Fruit fly (Drosophila melanogaster) whole organism, embryonic: ENCODE results near the gene Spt7.

Experiments
- B-H2 ChIP-seq: fragments of 200-800 bp; sonication (Bioruptor generic); optimal IDR thresholded peaks from 2 replicates; lab custom pipeline; 2018; ENCODE audit warnings: missing biosample characterization, mild to moderate bottlenecking, missing genetic modification characterization
- CG12071 ChIP-seq: fragments of 200-800 bp; sonication (Bioruptor generic); optimal IDR thresholded peaks from 3 replicates; lab custom pipeline; 2018; ENCODE audit warnings: missing biosample characterization, mild to moderate bottlenecking, missing genetic modification characterization
- CG12155 ChIP-seq: fragments of 200-800 bp; sonication (Bioruptor generic); optimal IDR thresholded peaks from 3 replicates; lab custom pipeline; 2016; ENCODE audit warnings: missing biosample characterization, missing genetic modification characterization
- CG12219 ChIP-seq: fragments of 200-800 bp; sonication (Bioruptor generic); optimal IDR thresholded peaks from 3 replicates; lab custom pipeline; 2018; ENCODE audit warnings: missing biosample characterization, mild to moderate bottlenecking, missing genetic modification characterization
- CG12659 ChIP-seq: fragments of 200-800 bp; sonication (Bioruptor generic); optimal IDR thresholded peaks from 3 replicates; lab custom pipeline; 2017; ENCODE audit warnings: mild to moderate bottlenecking, missing biosample characterization, missing genetic modification reagents, missing genetic modification characterization
- CG13287 ChIP-seq: fragments of 200-800 bp; sonication (Bioruptor generic); IDR thresholded peaks from 2 replicates; pipeline ENCODE4 v1.3.6; 2022; ENCODE audit warnings: missing biosample characterization, missing genetic modification characterization; ENCODE audit not compliant: partially characterized antibody
- CG16815 ChIP-seq: fragments of 200-800 bp; sonication (Bioruptor generic); optimal IDR thresholded peaks from 3 replicates; lab custom pipeline; 2017; ENCODE audit warnings: missing biosample characterization, mild to moderate bottlenecking, missing genetic modification characterization
- CG17359 ChIP-seq: fragments of 200-800 bp; sonication (Bioruptor generic); optimal IDR thresholded peaks from 3 replicates; lab custom pipeline; 2018; ENCODE audit warnings: missing biosample characterization, mild to moderate bottlenecking, missing genetic modification characterization, moderate library complexity
- CG18619 ChIP-seq: fragments of 200-800 bp; sonication (Bioruptor generic); optimal IDR thresholded peaks from 3 replicates; lab custom pipeline; 2017; ENCODE audit warnings: missing biosample characterization, mild to moderate bottlenecking, missing genetic modification characterization
- CG2129 ChIP-seq: fragments of 200-800 bp; sonication (Bioruptor generic); IDR thresholded peaks from 2 replicates; pipeline ENCODE4 v1.3.6; 2022; ENCODE audit warnings: missing biosample characterization, missing genetic modification characterization; ENCODE audit not compliant: partially characterized antibody
- CG2875 ChIP-seq: fragments of 200-800 bp; sonication (Bioruptor generic); optimal IDR thresholded peaks from 2 replicates; lab custom pipeline; 2017; ENCODE audit warnings: missing biosample characterization, mild to moderate bottlenecking, missing genetic modification characterization, missing genetic modification reagents
- CG2889 ChIP-seq: fragments of 200-800 bp; sonication (Bioruptor generic); IDR thresholded peaks from 3 replicates; pipeline ENCODE4 v1.3.6; 2022; ENCODE audit warnings: missing biosample characterization, missing genetic modification characterization
- CG32532 ChIP-seq: fragments of 200-800 bp; sonication (Bioruptor generic); IDR thresholded peaks from 2 replicates; pipeline ENCODE4 v1.3.6; 2022; ENCODE audit warnings: missing biosample characterization, missing genetic modification characterization
- CG32767 ChIP-seq: fragments of 200-800 bp; sonication (Bioruptor generic); IDR thresholded peaks from 2 replicates; pipeline ENCODE4 v1.3.6; 2022; ENCODE audit warnings: missing biosample characterization, missing genetic modification characterization
- CG3726 ChIP-seq: fragments of 200-800 bp; sonication (Bioruptor generic); IDR thresholded peaks from 3 replicates; pipeline ENCODE4, ENCODE4 v1.3.6; 2022; ENCODE audit warnings: missing biosample characterization, missing genetic modification characterization
- CG7745 ChIP-seq: fragments of 200-800 bp; sonication (Bioruptor generic); optimal IDR thresholded peaks from 2 replicates; lab custom pipeline; 2018; ENCODE audit warnings: missing biosample characterization, mild to moderate bottlenecking, missing genetic modification characterization, moderate library complexity
- CG8089 ChIP-seq: fragments of 200-800 bp; sonication (Bioruptor generic); optimal IDR thresholded peaks from 3 replicates; lab custom pipeline; 2016; ENCODE audit warnings: missing biosample characterization, missing genetic modification characterization
- CG8478 ChIP-seq: fragments of >200 bp; optimal IDR thresholded peaks from 2 replicates; lab custom pipeline; 2018
- CG9437 ChIP-seq: fragments of 200-800 bp; sonication (Bioruptor generic); optimal IDR thresholded peaks from 2 replicates; lab custom pipeline; 2018; ENCODE audit warnings: missing biosample characterization, mild to moderate bottlenecking, missing genetic modification characterization
- CG9727 ChIP-seq: fragments of 200-800 bp; sonication (Bioruptor generic); optimal IDR thresholded peaks from 3 replicates; lab custom pipeline; 2017; ENCODE audit warnings: missing biosample characterization, mild to moderate bottlenecking, missing genetic modification characterization
- CkIIα-i1 ChIP-seq: fragments of 200-800 bp; sonication (Bioruptor generic); IDR thresholded peaks from 2 replicates; pipeline ENCODE4 v1.3.6; 2022; ENCODE audit warnings: missing biosample characterization, missing genetic modification characterization
- Dfd ChIP-seq, 2 experiments: fragments of >200 bp; optimal IDR thresholded peaks; 2 replicates each; lab custom pipeline; 2017; ENCODE audit warnings: missing biosample characterization in 2 of 2, missing genetic modification characterization in 2 of 2
- Ets65A ChIP-seq: fragments of 200-800 bp; sonication (Bioruptor generic); peaks from one replicate; lab custom pipeline; 2016; ENCODE audit warnings: missing biosample characterization, missing genetic modification characterization
- GATAe ChIP-seq: fragments of 200-800 bp; sonication (Bioruptor generic); conservative IDR thresholded peaks from 2 replicates; pipeline ENCODE4 v1.3.6; 2022; ENCODE audit warnings: missing biosample characterization, missing genetic modification characterization
- Gug ChIP-seq: fragments of 200-800 bp; sonication (Bioruptor generic); IDR thresholded peaks from 4 replicates; pipeline ENCODE4 v1.3.6; 2022; ENCODE audit warnings: missing biosample characterization, missing genetic modification characterization
- Lim3 ChIP-seq: fragments of 200-800 bp; sonication (Bioruptor generic); IDR thresholded peaks from 2 replicates; pipeline ENCODE4 v1.3.6; 2022; ENCODE audit warnings: missing biosample characterization, missing genetic modification characterization
- Max ChIP-seq: fragments of 200-800 bp; sonication (Bioruptor generic); optimal IDR thresholded peaks from 2 replicates; lab custom pipeline; 2016; ENCODE audit warnings: missing biosample characterization, mild to moderate bottlenecking, missing genetic modification characterization
- Meics ChIP-seq: fragments of 200-800 bp; sonication (Bioruptor generic); optimal IDR thresholded peaks from 2 replicates; lab custom pipeline; 2017; ENCODE audit warnings: missing biosample characterization, mild to moderate bottlenecking, missing genetic modification characterization
- Mes4 ChIP-seq: fragments of 200-800 bp; sonication (Bioruptor generic); optimal IDR thresholded peaks from 2 replicates; lab custom pipeline; 2016; ENCODE audit warnings: missing biosample characterization, missing genetic modification characterization
- NC2α ChIP-seq: fragments of 200-800 bp; sonication (Bioruptor generic); optimal IDR thresholded peaks from 2 replicates; lab custom pipeline; 2016; ENCODE audit warnings: missing biosample characterization, missing genetic modification characterization
- NFAT ChIP-seq: fragments of 200-800 bp; sonication (Bioruptor generic); IDR thresholded peaks from 2 replicates; pipeline ENCODE4 v1.3.6; 2022; ENCODE audit warnings: missing biosample characterization, missing genetic modification characterization
- Neu2 ChIP-seq: fragments of 200-800 bp; sonication (Bioruptor generic); optimal IDR thresholded peaks from 3 replicates; lab custom pipeline; 2016; ENCODE audit warnings: missing biosample characterization, missing genetic modification characterization, borderline replicate concordance
- PHDP ChIP-seq: fragments of 200-800 bp; sonication (Bioruptor generic); optimal IDR thresholded peaks from 3 replicates; lab custom pipeline; 2018; ENCODE audit warnings: missing biosample characterization, mild to moderate bottlenecking, missing genetic modification characterization, moderate library complexity
- Ptx1 ChIP-seq: fragments of 200-800 bp; sonication (Bioruptor generic); IDR thresholded peaks from 2 replicates; pipeline ENCODE4 v1.3.6; 2022; ENCODE audit warnings: missing biosample characterization, missing genetic modification characterization
- Ssrp ChIP-seq: fragments of 200-800 bp; sonication (Bioruptor generic); optimal IDR thresholded peaks from 2 replicates; lab custom pipeline; 2018; ENCODE audit warnings: missing biosample characterization, mild to moderate bottlenecking, missing genetic modification characterization, moderate library complexity
- YL-1 ChIP-seq: fragments of 200-800 bp; sonication (Bioruptor generic); optimal IDR thresholded peaks from 3 replicates; lab custom pipeline; 2017; ENCODE audit warnings: missing biosample characterization, mild to moderate bottlenecking, missing genetic modification characterization
- cas ChIP-seq: fragments of 200-800 bp; sonication (Bioruptor generic); IDR thresholded peaks from 2 replicates; pipeline ENCODE4 v1.3.6; 2022; ENCODE audit warnings: missing biosample characterization, missing genetic modification characterization
- caup ChIP-seq: fragments of 200-800 bp; sonication (Bioruptor generic); optimal IDR thresholded peaks from 3 replicates; lab custom pipeline; 2017; ENCODE audit warnings: missing biosample characterization, mild to moderate bottlenecking, missing genetic modification characterization, moderate library complexity; ENCODE audit not compliant: severe bottlenecking
- inv ChIP-seq: fragments of 200-800 bp; sonication (Bioruptor generic); IDR thresholded peaks from 2 replicates; pipeline ENCODE4 v1.3.6; 2022; ENCODE audit warnings: missing biosample characterization, missing genetic modification characterization; ENCODE audit not compliant: partially characterized antibody
- kni ChIP-seq: fragments of 200-800 bp; sonication (Bioruptor generic); optimal IDR thresholded peaks from 3 replicates; lab custom pipeline; 2017; ENCODE audit warnings: mild to moderate bottlenecking, missing biosample characterization, missing genetic modification reagents, missing genetic modification characterization
- lbe ChIP-seq: fragments of 200-800 bp; sonication (Bioruptor generic); optimal IDR thresholded peaks from 2 replicates; lab custom pipeline; 2016; ENCODE audit warnings: missing biosample characterization, mild to moderate bottlenecking, missing genetic modification characterization
- mirr ChIP-seq: fragments of 200-800 bp; sonication (Bioruptor generic); optimal IDR thresholded peaks from 3 replicates; lab custom pipeline; 2018; ENCODE audit warnings: missing biosample characterization, mild to moderate bottlenecking, missing genetic modification characterization
- mld ChIP-seq: fragments of 200-800 bp; sonication (Bioruptor generic); IDR thresholded peaks from 3 replicates; pipeline ENCODE4 v1.3.6; 2022; ENCODE audit warnings: missing biosample characterization, missing genetic modification characterization; ENCODE audit not compliant: partially characterized antibody
- oc ChIP-seq: fragments of 200-800 bp; sonication (Bioruptor generic); optimal IDR thresholded peaks from 2 replicates; lab custom pipeline; 2018; ENCODE audit warnings: missing biosample characterization, mild to moderate bottlenecking, missing genetic modification characterization, moderate library complexity
- sisA ChIP-seq: fragments of 200-800 bp; sonication (Bioruptor generic); IDR thresholded peaks from 2 replicates; pipeline ENCODE4 v1.3.6; 2022; ENCODE audit warnings: missing biosample characterization, missing genetic modification characterization
- slbo ChIP-seq: fragments of 200-800 bp; sonication (Bioruptor generic); IDR thresholded peaks from 2 replicates; pipeline ENCODE4 v1.3.6; 2022; ENCODE audit warnings: missing biosample characterization, missing genetic modification characterization
- tap ChIP-seq: fragments of 200-800 bp; optimal IDR thresholded peaks from 3 replicates; lab custom pipeline; 2019; ENCODE audit warnings: missing biosample characterization, mild to moderate bottlenecking, missing genetic modification characterization, moderate library complexity
- tna ChIP-seq: fragments of 200-800 bp; sonication (Bioruptor generic); IDR thresholded peaks from 2 replicates; pipeline ENCODE4 v1.3.6; 2022; ENCODE audit warnings: missing biosample characterization, missing genetic modification characterization; ENCODE audit not compliant: partially characterized antibody
- toy ChIP-seq: fragments of 200-800 bp; sonication (Bioruptor generic); IDR thresholded peaks from 2 replicates; pipeline ENCODE4 v1.3.6; 2022; ENCODE audit warnings: missing biosample characterization, missing genetic modification characterization
- twi ChIP-seq: fragments of 200-800 bp; optimal IDR thresholded peaks from 2 replicates; lab custom pipeline; 2019; ENCODE audit warnings: missing biosample characterization, mild to moderate bottlenecking, missing genetic modification characterization, moderate library complexity
- vnd ChIP-seq: fragments of 200-800 bp; sonication (Bioruptor generic); IDR thresholded peaks from 3 replicates; pipeline ENCODE4 v1.3.6; 2022; ENCODE audit warnings: missing biosample characterization, missing genetic modification characterization; ENCODE audit not compliant: partially characterized antibody

Gene Spt7

DNA sequence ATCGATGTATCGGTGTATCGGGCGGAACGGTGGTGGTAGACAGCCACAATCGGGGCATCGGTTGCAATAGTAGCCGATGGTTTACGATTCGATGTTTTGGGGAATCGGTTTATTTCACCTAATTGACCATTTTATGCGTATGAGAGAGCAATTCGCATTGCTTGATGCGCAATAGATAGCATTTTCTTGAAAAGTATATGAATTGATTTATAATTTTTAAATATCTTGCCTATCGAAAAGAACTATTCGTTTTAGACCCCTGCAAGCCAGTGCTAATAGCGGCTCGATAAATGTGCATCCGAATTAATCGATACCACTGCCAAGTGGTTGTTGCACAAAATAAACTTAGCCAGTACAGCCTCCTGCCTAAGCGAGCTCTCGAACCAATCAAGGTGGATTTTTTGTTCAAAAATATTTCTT lies 37.0 kb downstream of the Spt7 start, which contains the start of gene mnb (continued):
- TF ChIP-seq caup = no peak
- TF ChIP-seq CG12659 (GFP tag; lab: Kevin White, UChicago) = peak; percentile 68
- no peak for TF ChIP-seq CG2875 (GFP tag; lab: Kevin White, UChicago)
- TF ChIP-seq mirr = no peak
- TF ChIP-seq toy (GFP tag; lab: Robert Waterston, UW) = no peak
- no peak for TF ChIP-seq CG17359
- TF ChIP-seq GATAe (GFP tag; lab: Robert Waterston, UW) = no peak
- no peak for TF ChIP-seq CG18619
- TF ChIP-seq NC2α (GFP tag; lab: Kevin White, UChicago) = no peak
- peak; percentile 61; the same call in 2 of the 4 replicates for TF ChIP-seq Gug (GFP tag; lab: Robert Waterston, UW)
- no peak for TF ChIP-seq CG12219 (GFP tag; lab: Kevin White, UChicago)
- TF ChIP-seq Max (GFP tag; lab: Kevin White, UChicago) = no peak
- TF ChIP-seq NFAT (GFP tag; lab: Robert Waterston, UW) = no peak
- TF ChIP-seq Ptx1 (GFP tag; lab: Robert Waterston, UW) = no peak
- no peak for TF ChIP-seq Meics
- TF ChIP-seq CG2129 = peak; percentile 99
- peak; percentile 100 for TF ChIP-seq vnd
- TF ChIP-seq Dfd (GFP tag; optimal IDR thresholded peaks at IDR 0.05; lab: Kevin White, UChicago) = no peak
- no peak for TF ChIP-seq CG2889 (GFP tag; lab: Robert Waterston, UW)
- peak; percentile 98 for TF ChIP-seq mld (GFP tag; lab: Robert Waterston, UW)
- TF ChIP-seq sisA (GFP tag; lab: Robert Waterston, UW) = no peak
- TF ChIP-seq kni (GFP tag; lab: Kevin White, UChicago) = no peak
- no peak for TF ChIP-seq cas (GFP tag; lab: Robert Waterston, UW)
- TF ChIP-seq CG9437 = no peak
- TF ChIP-seq PHDP (tag; lab: Kevin White, UChicago) = no peak
- peak; percentile 42 for TF ChIP-seq slbo (GFP tag; lab: Robert Waterston, UW)
- TF ChIP-seq Ets65A (GFP tag; lab: Kevin White, UChicago) = peak; percentile 94
- no peak for TF ChIP-seq Ssrp (tag; lab: Kevin White, UChicago)
- TF ChIP-seq tap = no peak
- TF ChIP-seq oc (tag; lab: Kevin White, UChicago) = no peak
- no peak for TF ChIP-seq Neu2 (GFP tag; lab: Kevin White, UChicago)
- TF ChIP-seq CG8089 (GFP tag; lab: Kevin White, UChicago) = peak; percentile 3
- no peak for TF ChIP-seq CkIIα-i1 (GFP tag; lab: Robert Waterston, UW)
- TF ChIP-seq twi (tag; lab: Kevin White, UChicago) = no peak
- TF ChIP-seq lbe (GFP tag; lab: Kevin White, UChicago) = peak; percentile 13
- TF ChIP-seq CG12071 (GFP tag; lab: Kevin White, UChicago) = no peak
- TF ChIP-seq tna (GFP tag; lab: Robert Waterston, UW) = peak; percentile 98
- peak; percentile 24 for TF ChIP-seq Mes4 (GFP tag; lab: Kevin White, UChicago)
- no peak for TF ChIP-seq CG9727
- no peak for TF ChIP-seq B-H2 (GFP tag; lab: Kevin White, UChicago)
- TF ChIP-seq CG8478 (lab: Kevin White, UChicago) = no peak
- TF ChIP-seq CG16815 (GFP tag; lab: Kevin White, UChicago) = no peak
- no peak for TF ChIP-seq CG12155 (GFP tag; lab: Kevin White, UChicago)
- no peak for TF ChIP-seq CG32767 (GFP tag; lab: Robert Waterston, UW)
- peak; percentile 33; the same call in 1 of the 2 replicates for TF ChIP-seq CG32532 (GFP tag; lab: Robert Waterston, UW)
- TF ChIP-seq inv = peak; percentile 99
- TF ChIP-seq Lim3 = no peak
- TF ChIP-seq CG7745 (tag; lab: Kevin White, UChicago) = no peak
- TF ChIP-seq YL-1 = no peak
- TF ChIP-seq CG3726 = no peak
- TF ChIP-seq CG13287 = peak; percentile 99
